Fruit fly (Drosophila melanogaster) whole organism, embryonic: ENCODE results near the gene AstA-R1.

ENCODE experiments used
- Bdp1 ChIP-seq: fragments of 200-800 bp; sonication (Bioruptor generic); optimal IDR thresholded peaks from 3 replicates; lab custom pipeline; 2016; ENCODE audit warnings: missing biosample characterization, missing genetic modification characterization
- CG10209 ChIP-seq: fragments of 200-800 bp; sonication (Bioruptor generic); optimal IDR thresholded peaks from 3 replicates; lab custom pipeline; 2017; ENCODE audit warnings: missing biosample characterization, mild to moderate bottlenecking, missing genetic modification characterization, missing genetic modification reagents
- CG10431 ChIP-seq: fragments of 200-800 bp; sonication (Bioruptor generic); optimal IDR thresholded peaks from 3 replicates; lab custom pipeline; 2018; ENCODE audit warnings: missing biosample characterization, mild to moderate bottlenecking, missing genetic modification characterization
- CG10543 ChIP-seq: fragments of 200-800 bp; sonication (Bioruptor generic); optimal IDR thresholded peaks from 3 replicates; lab custom pipeline; 2017; ENCODE audit warnings: missing biosample characterization, mild to moderate bottlenecking, missing genetic modification characterization, moderate library complexity
- CG14050 ChIP-seq: fragments of 200-800 bp; sonication (Bioruptor generic); IDR thresholded peaks from 3 replicates; pipeline ENCODE4 v1.3.6; 2022; ENCODE audit warnings: missing biosample characterization, missing genetic modification characterization
- CG14441 ChIP-seq: fragments of 200-800 bp; sonication (Bioruptor generic); IDR thresholded peaks from 2 replicates; pipeline ENCODE4 v1.3.6; 2022; ENCODE audit warnings: missing biosample characterization, missing genetic modification characterization
- CG16779 ChIP-seq: fragments of 200-800 bp; sonication (Bioruptor generic); IDR thresholded peaks from 2 replicates; pipeline ENCODE4 v1.3.6; 2022; ENCODE audit warnings: missing biosample characterization, missing genetic modification characterization
- CG17186 ChIP-seq: fragments of 200-800 bp; sonication (Bioruptor generic); optimal IDR thresholded peaks from 3 replicates; lab custom pipeline; 2017; ENCODE audit warnings: missing biosample characterization, missing genetic modification reagents, missing genetic modification characterization
- CG2199 ChIP-seq: fragments of 200-800 bp; sonication (Bioruptor generic); IDR thresholded peaks from 3 replicates; pipeline ENCODE4 v1.3.6; 2022; ENCODE audit warnings: missing biosample characterization, missing genetic modification characterization
- CG30431 ChIP-seq: fragments of 200-800 bp; sonication (Bioruptor generic); optimal IDR thresholded peaks from 2 replicates; lab custom pipeline; 2017; ENCODE audit warnings: missing biosample characterization, missing genetic modification characterization
- CG33213 ChIP-seq: fragments of 200-800 bp; sonication (Bioruptor generic); optimal IDR thresholded peaks from 3 replicates; lab custom pipeline; 2016; ENCODE audit warnings: missing biosample characterization, missing genetic modification characterization
- CG34422 ChIP-seq: fragments of 200-800 bp; sonication (Bioruptor generic); IDR thresholded peaks from 3 replicates; pipeline ENCODE4 v1.3.6; 2022; ENCODE audit warnings: missing biosample characterization, missing genetic modification characterization
- CG4282 ChIP-seq: fragments of 200-800 bp; sonication (Bioruptor generic); optimal IDR thresholded peaks from 2 replicates; lab custom pipeline; 2016; ENCODE audit warnings: missing biosample characterization, missing genetic modification characterization
- CG5245 ChIP-seq: fragments of 200-800 bp; sonication (Bioruptor generic); optimal IDR thresholded peaks from 3 replicates; lab custom pipeline; 2016; ENCODE audit warnings: missing biosample characterization, missing genetic modification characterization
- CG6813 ChIP-seq: fragments of 200-800 bp; sonication (Bioruptor generic); optimal IDR thresholded peaks from 2 replicates; lab custom pipeline; 2017; ENCODE audit warnings: missing biosample characterization, missing genetic modification characterization, mild to moderate bottlenecking, moderate library complexity, missing genetic modification reagents
- CG7786 ChIP-seq: fragments of 200-800 bp; sonication (Bioruptor generic); optimal IDR thresholded peaks from 2 replicates; lab custom pipeline; 2016; ENCODE audit warnings: missing biosample characterization, missing genetic modification characterization
- CG8388 ChIP-seq: fragments of 200-800 bp; sonication (Bioruptor generic); optimal IDR thresholded peaks from 2 replicates; lab custom pipeline; 2019; ENCODE audit warnings: missing biosample characterization, mild to moderate bottlenecking, missing genetic modification characterization, moderate library complexity
- CTCF ChIP-seq: fragments of 200-800 bp; sonication (Bioruptor generic); optimal IDR thresholded peaks from 2 replicates; lab custom pipeline; 2017; ENCODE audit warnings: missing biosample characterization, mild to moderate bottlenecking, missing genetic modification characterization, moderate library complexity
- Dad ChIP-seq: fragments of 200-800 bp; sonication (Bioruptor generic); optimal IDR thresholded peaks from 3 replicates; lab custom pipeline; 2016; ENCODE audit warnings: missing biosample characterization, missing genetic modification characterization
- Dip2 ChIP-seq: fragments of 200-800 bp; sonication (Bioruptor generic); IDR thresholded peaks from 2 replicates; pipeline ENCODE4 v1.3.6; 2022; ENCODE audit warnings: missing biosample characterization, missing genetic modification characterization
- Eip74EF ChIP-seq, 2 experiments: fragments of 200-800 bp in 1 of 2; fragments of >200 bp in 1 of 2; sonication (Bioruptor generic) in 1 of 2; optimal IDR thresholded peaks; 2 replicates each; lab custom pipeline; 2017 to 2019; ENCODE audit warnings: missing biosample characterization in 2 of 2, missing genetic modification characterization in 2 of 2, mild to moderate bottlenecking in 1 of 2, moderate library complexity in 1 of 2
- Elba2 ChIP-seq: fragments of 200-800 bp; sonication (Bioruptor generic); optimal IDR thresholded peaks from 3 replicates; lab custom pipeline; 2016; ENCODE audit warnings: missing biosample characterization, missing genetic modification characterization
- GATAe ChIP-seq: fragments of 200-800 bp; sonication (Bioruptor generic); conservative IDR thresholded peaks from 2 replicates; pipeline ENCODE4 v1.3.6; 2022; ENCODE audit warnings: missing biosample characterization, missing genetic modification characterization
- H15 ChIP-seq: fragments of 200-800 bp; sonication (Bioruptor generic); IDR thresholded peaks from 3 replicates; pipeline ENCODE4 v1.3.6; 2022; ENCODE audit warnings: missing biosample characterization, missing genetic modification characterization
- HLHmδ ChIP-seq: fragments of 200-800 bp; sonication (Bioruptor generic); optimal IDR thresholded peaks from 2 replicates; lab custom pipeline; 2018; ENCODE audit warnings: missing biosample characterization, mild to moderate bottlenecking, missing genetic modification characterization, moderate library complexity
- Hmx ChIP-seq: fragments of 200-800 bp; sonication (Bioruptor generic); optimal IDR thresholded peaks from 2 replicates; lab custom pipeline; 2016; ENCODE audit warnings: missing biosample characterization, missing genetic modification characterization
- Mes4 ChIP-seq: fragments of 200-800 bp; sonication (Bioruptor generic); optimal IDR thresholded peaks from 2 replicates; lab custom pipeline; 2016; ENCODE audit warnings: missing biosample characterization, missing genetic modification characterization
- NC2β ChIP-seq: fragments of 200-800 bp; sonication (Bioruptor generic); optimal IDR thresholded peaks from 2 replicates; lab custom pipeline; 2016; ENCODE audit warnings: missing biosample characterization, missing genetic modification characterization
- NfI ChIP-seq: fragments of 200-800 bp; sonication (Bioruptor generic); optimal IDR thresholded peaks from 3 replicates; lab custom pipeline; 2018; ENCODE audit warnings: missing biosample characterization, mild to moderate bottlenecking, missing genetic modification characterization, moderate library complexity
- Ravus ChIP-seq: fragments of 200-800 bp; sonication (Bioruptor generic); IDR thresholded peaks from 2 replicates; pipeline ENCODE4 v1.3.6; 2022; ENCODE audit warnings: missing biosample characterization, missing genetic modification characterization
- Rfx ChIP-seq: fragments of 200-800 bp; sonication (Bioruptor generic); IDR thresholded peaks from 2 replicates; pipeline ENCODE4 v1.3.6; 2022; ENCODE audit warnings: missing biosample characterization, missing genetic modification characterization
- Sin3A ChIP-seq: fragments of >200 bp; optimal IDR thresholded peaks from 2 replicates; lab custom pipeline; 2018
- bcd ChIP-seq: fragments of 200-800 bp; sonication (Bioruptor generic); optimal IDR thresholded peaks from 2 replicates; lab custom pipeline; 2017; ENCODE audit warnings: missing biosample characterization, mild to moderate bottlenecking, missing genetic modification characterization
- bigmax ChIP-seq: fragments of 200-800 bp; sonication (Bioruptor generic); optimal IDR thresholded peaks from 2 replicates; lab custom pipeline; 2018; ENCODE audit warnings: missing biosample characterization, mild to moderate bottlenecking, missing genetic modification characterization
- chm ChIP-seq: fragments of 200-800 bp; sonication (Bioruptor generic); IDR thresholded peaks from 2 replicates; pipeline ENCODE4 v1.3.6; 2022; ENCODE audit warnings: missing biosample characterization, missing genetic modification characterization
- dpn ChIP-seq, 2 experiments: fragments of 200-800 bp; sonication (Bioruptor generic); optimal IDR thresholded peaks; 3 replicates each; lab custom pipeline; 2016; ENCODE audit warnings: missing biosample characterization in 2 of 2, missing genetic modification characterization in 2 of 2
- fd3F ChIP-seq: fragments of 200-800 bp; sonication (Bioruptor generic); optimal IDR thresholded peaks from 2 replicates; lab custom pipeline; 2018; ENCODE audit warnings: missing biosample characterization, mild to moderate bottlenecking, missing genetic modification characterization, moderate library complexity
- grn ChIP-seq: fragments of 200-800 bp; sonication (Bioruptor generic); optimal IDR thresholded peaks from 3 replicates; lab custom pipeline; 2017; ENCODE audit warnings: missing biosample characterization, missing genetic modification characterization
- gro ChIP-seq: fragments of 200-800 bp; sonication (Bioruptor generic); optimal IDR thresholded peaks from 2 replicates; lab custom pipeline; 2016; ENCODE audit warnings: missing biosample characterization, missing genetic modification characterization
- jing ChIP-seq: fragments of 200-800 bp; sonication (Bioruptor generic); optimal IDR thresholded peaks from 2 replicates; lab custom pipeline; 2018; ENCODE audit warnings: missing biosample characterization, mild to moderate bottlenecking, missing genetic modification characterization
- kah ChIP-seq: fragments of 200-800 bp; sonication (Bioruptor generic); optimal IDR thresholded peaks from 2 replicates; lab custom pipeline; 2018; ENCODE audit warnings: missing biosample characterization, mild to moderate bottlenecking, missing genetic modification characterization
- kni ChIP-seq: fragments of 200-800 bp; sonication (Bioruptor generic); optimal IDR thresholded peaks from 3 replicates; lab custom pipeline; 2017; ENCODE audit warnings: mild to moderate bottlenecking, missing biosample characterization, missing genetic modification reagents, missing genetic modification characterization
- lmd ChIP-seq: fragments of 200-800 bp; sonication (Bioruptor generic); IDR thresholded peaks from 2 replicates; pipeline ENCODE4 v1.3.6; 2022; ENCODE audit warnings: missing biosample characterization, missing genetic modification characterization
- lola ChIP-seq, 3 experiments: fragments of >200 bp in 2 of 3; fragments of 200-800 bp in 1 of 3; sonication (Bioruptor generic) in 1 of 3; optimal IDR thresholded peaks; 2 replicates each; lab custom pipeline; 2017 to 2019; ENCODE audit warnings: missing biosample characterization in 3 of 3, missing genetic modification characterization in 3 of 3, mild to moderate bottlenecking in 1 of 3, moderate library complexity in 1 of 3
- mld ChIP-seq: fragments of 200-800 bp; sonication (Bioruptor generic); IDR thresholded peaks from 3 replicates; pipeline ENCODE4 v1.3.6; 2022; ENCODE audit warnings: missing biosample characterization, missing genetic modification characterization; ENCODE audit not compliant: partially characterized antibody
- pfk ChIP-seq: fragments of 200-800 bp; sonication (Bioruptor generic); optimal IDR thresholded peaks from 2 replicates; lab custom pipeline; 2018; ENCODE audit warnings: missing biosample characterization, mild to moderate bottlenecking, missing genetic modification characterization, moderate library complexity
- shn ChIP-seq: fragments of 200-800 bp; sonication (Bioruptor generic); optimal IDR thresholded peaks from 3 replicates; lab custom pipeline; 2016; ENCODE audit warnings: missing biosample characterization, missing genetic modification characterization
- tx ChIP-seq: fragments of 200-800 bp; sonication (Bioruptor generic); optimal IDR thresholded peaks from 2 replicates; lab custom pipeline; 2016; ENCODE audit warnings: missing biosample characterization, missing genetic modification characterization
- z ChIP-seq: fragments of 200-800 bp; sonication (Bioruptor generic); IDR thresholded peaks from 3 replicates; pipeline ENCODE4 v1.3.6; 2022; ENCODE audit warnings: missing biosample characterization, missing genetic modification characterization

Gene AstA-R1

DNA sequence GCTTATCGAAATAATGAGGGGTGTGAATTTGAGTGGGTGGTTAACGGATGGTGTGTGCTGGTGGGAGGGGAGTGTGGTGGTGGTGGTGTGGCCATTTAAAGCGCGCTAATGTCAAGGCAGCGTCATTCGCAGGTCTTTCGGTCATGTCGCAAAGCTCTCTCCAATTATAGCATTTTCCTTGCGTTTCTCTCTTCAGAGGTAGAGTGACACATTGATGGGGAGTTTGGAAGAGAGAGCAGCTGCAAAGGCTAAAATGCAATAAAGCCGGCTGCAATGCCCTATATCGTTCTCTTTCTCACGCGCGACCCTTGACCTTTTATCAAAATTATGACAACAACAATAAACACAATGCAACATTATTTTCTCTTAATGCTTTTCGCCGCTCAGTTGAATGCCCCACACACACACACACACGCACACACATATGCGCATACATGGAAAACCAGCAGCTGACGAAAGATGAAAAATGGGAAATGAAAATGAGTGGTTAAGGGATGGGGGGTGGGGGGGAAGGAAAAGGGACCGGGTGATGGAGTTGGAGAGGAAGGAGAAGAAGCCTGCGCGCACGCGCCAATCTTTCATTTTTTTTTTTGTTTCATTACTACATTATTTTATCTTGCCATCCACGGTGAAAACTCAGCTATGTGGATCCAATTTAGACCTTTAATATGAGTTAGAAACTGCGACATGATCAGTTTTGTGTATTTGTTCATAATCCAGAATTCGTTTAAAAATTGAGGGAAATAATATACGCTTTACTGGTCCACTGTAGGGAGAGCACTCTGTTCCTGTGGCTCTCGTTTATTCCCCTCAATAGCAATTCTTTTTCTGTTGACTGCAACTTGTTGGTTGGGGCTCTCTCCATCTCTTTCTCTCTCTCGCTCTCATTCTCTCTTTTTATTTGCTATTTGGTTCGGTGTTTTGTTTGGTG is 117.6 kb downstream of the AstA-R1 start (continued):
- TF ChIP-seq bcd (GFP tag; lab: Kevin White, UChicago) = peak; percentile 77
- TF ChIP-seq Mes4 = peak; percentile 78
- TF ChIP-seq CG10431 (GFP tag; lab: Kevin White, UChicago) = peak; percentile 86
- TF ChIP-seq chm (GFP tag; lab: Robert Waterston, UW) = peak; percentile 78
- peak; percentile 69 for TF ChIP-seq CG14441 (GFP tag; lab: Robert Waterston, UW)
- peak; percentile 76 for TF ChIP-seq NC2β
- TF ChIP-seq CG6813 = peak; percentile 82
- TF ChIP-seq z (GFP tag; lab: Robert Waterston, UW) = 0 out of 3 replicates have a peak, but pooled peaks have one; percentile 20
- peak; percentile 74 for TF ChIP-seq CG10209
- peak; percentile 27 for TF ChIP-seq CG17186
- no peak for TF ChIP-seq pfk
- no peak for TF ChIP-seq Hmx (GFP tag; lab: Kevin White, UChicago)
- peak; percentile 57 for TF ChIP-seq tx (GFP tag; lab: Kevin White, UChicago)
- peak; percentile 76 for TF ChIP-seq CG30431 (GFP tag; lab: Kevin White, UChicago)
- peak; percentile 62; the same call in 1 of the 3 replicates for TF ChIP-seq CG2199 (GFP tag; lab: Robert Waterston, UW)
- peak; percentile 78 for TF ChIP-seq CG14050 (GFP tag; lab: Robert Waterston, UW)
- TF ChIP-seq HLHmδ = peak; percentile 14
- peak; percentile 68 for TF ChIP-seq CG33213
- peak; percentile 74 to 81 for TF ChIP-seq dpn (GFP tag; optimal IDR thresholded peaks at IDR 0.05; lab: Kevin White, UChicago)
- peak; percentile 68 for TF ChIP-seq jing (GFP tag; lab: Kevin White, UChicago)
- TF ChIP-seq GATAe = no peak
- TF ChIP-seq Bdp1 = no peak
- TF ChIP-seq Rfx (GFP tag; lab: Robert Waterston, UW) = peak; percentile 76
- TF ChIP-seq CG7786 (GFP tag; lab: Kevin White, UChicago) = peak; percentile 70
- TF ChIP-seq Dad (GFP tag; lab: Kevin White, UChicago) = peak; percentile 65
- no peak for TF ChIP-seq CTCF
- TF ChIP-seq Sin3A (lab: Kevin White, UChicago) = no peak
- TF ChIP-seq gro (GFP tag; lab: Kevin White, UChicago) = peak; percentile 46

DNA sequence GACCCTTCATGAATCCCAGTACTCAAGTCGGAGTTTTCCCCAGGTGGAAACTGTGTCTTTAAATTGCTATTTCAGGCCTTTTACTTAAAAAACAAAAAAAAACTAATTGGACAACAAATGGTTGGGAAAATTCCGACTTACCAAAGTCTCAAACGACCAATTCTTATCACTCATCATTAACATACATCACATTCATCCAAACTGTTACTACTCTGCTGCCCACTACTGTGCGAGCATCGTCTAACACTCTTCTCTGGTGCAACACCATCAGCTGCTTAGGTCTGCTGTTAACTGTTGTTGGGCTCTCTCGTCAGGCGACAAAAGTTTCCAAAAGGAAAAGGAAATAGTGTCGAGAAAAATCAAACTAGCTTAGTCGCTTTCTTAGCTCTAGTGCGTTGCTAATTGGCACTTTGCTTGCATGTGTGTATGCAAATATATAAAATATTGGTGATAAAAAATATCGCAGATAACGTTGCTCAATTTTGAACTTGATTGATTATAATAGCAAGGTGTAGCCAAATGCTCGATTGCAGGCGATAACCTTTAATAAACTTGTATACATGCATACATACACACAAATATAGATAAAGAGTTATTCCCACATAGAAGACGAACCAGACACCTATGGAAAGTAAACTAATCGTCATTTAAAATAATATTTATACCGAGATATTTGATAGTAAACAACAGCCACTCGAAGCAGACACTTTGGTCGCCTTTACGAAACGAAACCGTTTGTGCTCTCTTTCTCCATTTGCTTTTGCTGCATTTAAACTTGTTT is 119.8 kb downstream of the AstA-R1 start:
- peak; percentile 73 for TF ChIP-seq kni (GFP tag; lab: Kevin White, UChicago)
- TF ChIP-seq CG16779 = no peak
- peak; percentile 25 for TF ChIP-seq kah (GFP tag; lab: Kevin White, UChicago)
- TF ChIP-seq CG4282 = no peak
- TF ChIP-seq Ravus (GFP tag; lab: Robert Waterston, UW) = no peak
- TF ChIP-seq grn = no peak
- no peak for TF ChIP-seq mld (GFP tag; lab: Robert Waterston, UW)
- peak; percentile 51 for TF ChIP-seq NfI
- peak; percentile 57 for TF ChIP-seq shn
- TF ChIP-seq chm (GFP tag; lab: Robert Waterston, UW) = no peak
- TF ChIP-seq Elba2 (GFP tag; lab: Kevin White, UChicago) = no peak
- no peak for TF ChIP-seq CG10543
- peak; percentile 44 for TF ChIP-seq CG8388
- no peak for TF ChIP-seq CG34422 (GFP tag; lab: Robert Waterston, UW)
- no peak for TF ChIP-seq Dip2 (GFP tag; lab: Robert Waterston, UW)
- TF ChIP-seq HLHmδ = no peak
- no peak for TF ChIP-seq fd3F (GFP tag; lab: Kevin White, UChicago)
- TF ChIP-seq CG5245 (GFP tag; lab: Kevin White, UChicago) = peak; percentile 21
- TF ChIP-seq bigmax (GFP tag; lab: Kevin White, UChicago) = no peak
- peak; percentile 25; the same call in 1 of the 2 replicates for TF ChIP-seq lmd (GFP tag; lab: Robert Waterston, UW)
- TF ChIP-seq Eip74EF (GFP tag; optimal IDR thresholded peaks at IDR 0.05; lab: Kevin White, UChicago) = peak in 1 of 2 experiments; percentile 57
- TF ChIP-seq H15 (GFP tag; lab: Robert Waterston, UW) = no peak
- peak in 1 of 3 experiments; percentile 79 for TF ChIP-seq lola (GFP tag; optimal IDR thresholded peaks at IDR 0.05; lab: Kevin White, UChicago)
